Worm (Caenorhabditis elegans) whole organism, midembryonic: ENCODE results near the gene K08D10.14.
"Not testable (repeated sequence)": the region's sequence is repeated elsewhere in the genome, so short reads cannot be mapped to it uniquely, and the experiment has no call there.

Experiments
- T22C8.4 ChIP-seq: fragments of 200-800 bp; sonication (Bioruptor generic); IDR thresholded peaks from 2 replicates; pipeline ENCODE4 v1.3.6; 2022; ENCODE audit warnings: missing genetic modification characterization, missing compliant biosample characterization
- cog-1 ChIP-seq: sonication (generic microtip); optimal IDR thresholded peaks from 2 replicates; lab custom pipeline; 2016; ENCODE audit warnings: missing genetic modification characterization, missing compliant biosample characterization
- flt-1 ChIP-seq: fragments of 200-800 bp; sonication (Bioruptor generic); IDR thresholded peaks from 2 replicates; pipeline ENCODE4 v1.3.6; 2022; ENCODE audit warnings: missing genetic modification characterization, missing compliant biosample characterization
- klf-2 ChIP-seq: fragments of 200-800 bp; sonication (Bioruptor generic); conservative IDR thresholded peaks from 2 replicates; pipeline ENCODE4 v1.3.6; 2022; ENCODE audit warnings: missing genetic modification reagents, missing genetic modification characterization, missing compliant biosample characterization
- med-1 ChIP-seq: sonication (generic microtip); optimal IDR thresholded peaks from 2 replicates; lab custom pipeline; 2017; ENCODE audit warnings: missing genetic modification characterization, mild to moderate bottlenecking, missing compliant biosample characterization, antibody characterized with exemption, missing genetic modification reagents; ENCODE audit not compliant: insufficient read depth
- ref-1 ChIP-seq: fragments of 200-800 bp; sonication (Bioruptor generic); conservative IDR thresholded peaks from 2 replicates; pipeline ENCODE4 v1.3.6; 2022; ENCODE audit warnings: missing genetic modification reagents, missing genetic modification characterization, missing compliant biosample characterization
- tab-1 ChIP-seq: fragments of 200-800 bp; sonication (Bioruptor generic); IDR thresholded peaks from 2 replicates; pipeline ENCODE4 v1.3.6; 2022; ENCODE audit warnings: missing genetic modification characterization, missing compliant biosample characterization
- ztf-23 ChIP-seq: fragments of 200-800 bp; sonication (Bioruptor generic); IDR thresholded peaks from 2 replicates; pipeline ENCODE4 v1.3.6; 2022; ENCODE audit warnings: missing genetic modification reagents, missing genetic modification characterization, missing compliant biosample characterization
- ztf-29 ChIP-seq: fragments of 200-800 bp; sonication (Bioruptor generic); IDR thresholded peaks from 2 replicates; pipeline ENCODE4 v1.3.6; 2022; ENCODE audit warnings: missing genetic modification reagents, missing genetic modification characterization, missing compliant biosample characterization

DNA sequence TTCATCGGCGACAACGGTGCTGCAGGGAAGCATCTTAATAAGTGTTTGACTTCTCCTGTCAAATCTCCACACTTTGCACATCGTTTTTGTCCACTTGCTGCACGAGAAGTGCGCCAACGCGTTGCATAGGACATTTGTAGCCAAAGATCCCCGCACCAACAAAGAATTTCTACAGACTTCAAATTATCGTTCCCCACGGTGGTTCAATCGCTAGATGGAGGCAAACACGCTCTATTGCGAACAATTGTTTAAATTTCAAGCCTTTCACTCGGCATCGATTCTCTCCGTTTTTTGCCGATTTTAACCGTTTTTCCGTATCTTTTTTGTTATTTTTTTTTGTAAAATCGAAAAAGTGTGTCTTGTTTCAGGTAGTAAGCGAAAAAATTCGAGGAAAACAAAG is 25.3 kb downstream of the K08D10.14 start:
- not testable (repeated sequence) for TF ChIP-seq ref-1 (GFP tag; lab: Robert Waterston, UW); T22C8.4; tab-1 (GFP tag; lab: Robert Waterston, UW); med-1 (GFP tag; lab: Kevin White, UChicago); flt-1 (GFP tag; lab: Robert Waterston, UW); ztf-29 (GFP tag; lab: Robert Waterston, UW); cog-1; klf-2 (GFP tag; lab: Robert Waterston, UW)
- TF ChIP-seq ztf-23 (GFP tag; lab: Robert Waterston, UW): 0 out of 2 replicates have a peak, but pooled peaks have one; percentile 39
